Worm (Caenorhabditis elegans) whole organism, young adult: Measurements from ENCODE around the gene tbcc-1.

Experiments used
- B0261.1 ChIP-seq: sonication (generic microtip); optimal IDR thresholded peaks from 2 replicates; lab custom pipeline; 2016; ENCODE audit warnings: mild to moderate bottlenecking, missing genetic modification characterization, moderate library complexity, missing compliant biosample characterization
- B0336.3 ChIP-seq: fragments of 200-800 bp; sonication (Bioruptor generic); IDR thresholded peaks from 2 replicates; pipeline ENCODE4 v1.3.6; 2022; ENCODE audit warnings: missing genetic modification characterization, missing compliant biosample characterization
- C06A6.2 ChIP-seq: fragments of 200-800 bp; sonication (Bioruptor generic); conservative IDR thresholded peaks from 2 replicates; pipeline ENCODE4 v1.3.6; 2022; ENCODE audit warnings: missing genetic modification characterization, missing compliant biosample characterization
- C17E4.6 ChIP-seq: fragments of 200-800 bp; sonication (Bioruptor generic); IDR thresholded peaks from 2 replicates; pipeline ENCODE4 v1.3.6; 2022; ENCODE audit warnings: missing genetic modification reagents, missing genetic modification characterization, missing compliant biosample characterization
- D2030.7 ChIP-seq: fragments of 200-800 bp; sonication (Bioruptor generic); IDR thresholded peaks from 2 replicates; pipeline ENCODE4 v1.3.6; 2022; ENCODE audit warnings: missing genetic modification reagents, missing genetic modification characterization, missing compliant biosample characterization
- F22D6.2 ChIP-seq: sonication (generic microtip); optimal IDR thresholded peaks from 2 replicates; lab custom pipeline; 2016; ENCODE audit warnings: mild to moderate bottlenecking, missing genetic modification characterization, missing compliant biosample characterization
- F23B12.7 ChIP-seq: sonication (generic microtip); optimal IDR thresholded peaks from 2 replicates; lab custom pipeline; 2017; ENCODE audit warnings: missing genetic modification characterization, mild to moderate bottlenecking, missing compliant biosample characterization, antibody characterized with exemption, moderate library complexity; ENCODE audit not compliant: insufficient read depth
- F39B2.1 ChIP-seq: fragments of 200-800 bp; sonication (Bioruptor generic); IDR thresholded peaks from 2 replicates; pipeline ENCODE4 v1.3.6; 2022; ENCODE audit warnings: missing genetic modification reagents, missing genetic modification characterization, missing compliant biosample characterization
- Y56A3A.18 ChIP-seq: fragments of 200-800 bp; sonication (Bioruptor generic); IDR thresholded peaks from 2 replicates; pipeline ENCODE4 v1.3.6; 2022; ENCODE audit warnings: missing genetic modification reagents, missing genetic modification characterization, missing compliant biosample characterization
- Y67H2A.10 ChIP-seq: fragments of 200-800 bp; sonication (Bioruptor generic); conservative IDR thresholded peaks from 2 replicates; pipeline ENCODE4 v1.3.6; 2022; ENCODE audit warnings: missing genetic modification reagents, missing genetic modification characterization, missing compliant biosample characterization
- Y95B8A.8 ChIP-seq: fragments of 200-800 bp; sonication (Bioruptor generic); IDR thresholded peaks from 2 replicates; pipeline ENCODE4 v1.3.6; 2022; ENCODE audit warnings: missing genetic modification reagents, missing genetic modification characterization, missing compliant biosample characterization
- aptf-2 ChIP-seq: fragments of 200-800 bp; sonication (Bioruptor generic); conservative IDR thresholded peaks from 2 replicates; pipeline ENCODE4 v1.3.6; 2022; ENCODE audit warnings: missing genetic modification reagents, missing genetic modification characterization, missing compliant biosample characterization
- athp-1 ChIP-seq: sonication (generic microtip); optimal IDR thresholded peaks from 2 replicates; lab custom pipeline; 2017; ENCODE audit warnings: mild to moderate bottlenecking, missing genetic modification characterization, missing compliant biosample characterization
- attf-5 ChIP-seq: fragments of 200-800 bp; sonication (Bioruptor generic); optimal IDR thresholded peaks from 2 replicates; lab custom pipeline; 2018; ENCODE audit warnings: mild to moderate bottlenecking, missing genetic modification characterization, missing compliant biosample characterization
- bed-1 ChIP-seq: fragments of 200-800 bp; sonication (Bioruptor generic); IDR thresholded peaks from 2 replicates; pipeline ENCODE4 v1.3.6; 2022; ENCODE audit warnings: missing genetic modification reagents, missing genetic modification characterization, missing compliant biosample characterization
- cebp-1 ChIP-seq, 2 experiments: fragments of 200-800 bp in 1 of 2; sonication (Bioruptor generic) in 1 of 2; sonication (generic microtip) in 1 of 2; IDR thresholded peaks in 1 of 2; optimal IDR thresholded peaks in 1 of 2; 2 replicates each; pipeline versions ENCODE4 v1.3.6 to Lab custom; 2017 to 2022; ENCODE audit warnings: missing compliant biosample characterization in 2 of 2, missing genetic modification characterization in 2 of 2, mild to moderate bottlenecking in 1 of 2, missing genetic modification reagents in 1 of 2, moderate library complexity in 1 of 2
- dox-1 ChIP-seq: fragments of 200-800 bp; sonication (Bioruptor generic); IDR thresholded peaks from 2 replicates; pipeline ENCODE4 v1.3.6; 2022; ENCODE audit warnings: missing genetic modification reagents, missing genetic modification characterization, missing compliant biosample characterization
- dpff-1 ChIP-seq: sonication (generic microtip); optimal IDR thresholded peaks from 2 replicates; lab custom pipeline; 2017; ENCODE audit warnings: mild to moderate bottlenecking, missing genetic modification characterization, missing compliant biosample characterization
- egl-44 ChIP-seq: fragments of 200-800 bp; sonication (Bioruptor generic); IDR thresholded peaks from 2 replicates; pipeline ENCODE4 v1.3.6; 2022; ENCODE audit warnings: missing genetic modification reagents, missing genetic modification characterization, missing compliant biosample characterization
- ekl-4 ChIP-seq: fragments of 200-800 bp; sonication (Bioruptor generic); IDR thresholded peaks from 2 replicates; pipeline ENCODE4 v1.3.6; 2022; ENCODE audit warnings: missing genetic modification reagents, missing genetic modification characterization, missing compliant biosample characterization
- ets-4 ChIP-seq: fragments of 200-800 bp; sonication (Bioruptor generic); optimal IDR thresholded peaks from 2 replicates; lab custom pipeline; 2018; ENCODE audit warnings: mild to moderate bottlenecking, missing genetic modification characterization, missing compliant biosample characterization
- hlh-12 ChIP-seq: sonication (generic microtip); optimal IDR thresholded peaks from 2 replicates; lab custom pipeline; 2016; ENCODE audit warnings: missing genetic modification characterization, missing compliant biosample characterization
- lag-1 ChIP-seq: fragments of 200-800 bp; sonication (Bioruptor generic); IDR thresholded peaks from 2 replicates; pipeline ENCODE4 v1.3.6; 2022; ENCODE audit warnings: missing genetic modification reagents, missing genetic modification characterization, missing compliant biosample characterization
- let-607 ChIP-seq, 2 experiments: fragments of 200-800 bp in 1 of 2; sonication (Bioruptor generic) in 1 of 2; sonication (generic microtip) in 1 of 2; optimal IDR thresholded peaks; 2 replicates each; lab custom pipeline; 2016 to 2018; ENCODE audit warnings: mild to moderate bottlenecking in 2 of 2, missing compliant biosample characterization in 2 of 2, missing genetic modification characterization in 2 of 2, moderate library complexity in 2 of 2, missing genotype in 1 of 2
- lin-26 ChIP-seq: fragments of 200-800 bp; sonication (Bioruptor generic); IDR thresholded peaks from 2 replicates; pipeline ENCODE4 v1.3.6; 2022; ENCODE audit warnings: missing genetic modification reagents, missing genetic modification characterization, missing compliant biosample characterization
- lin-35 ChIP-seq, 3 experiments: fragments of 150-350 bp in 2 of 3; sonication (generic microtip) in 1 of 3; optimal IDR thresholded peaks; 2 replicates each; lab custom pipeline; 2014 to 2018; ENCODE audit warnings: missing biosample characterization in 3 of 3, missing genetic modification characterization in 3 of 3, missing genetic modification reagents in 3 of 3
- lin-54 ChIP-seq: fragments of 200-800 bp; sonication (Bioruptor generic); optimal IDR thresholded peaks from 2 replicates; lab custom pipeline; 2018; ENCODE audit warnings: mild to moderate bottlenecking, missing genetic modification characterization, missing compliant biosample characterization
- madf-8 ChIP-seq: fragments of 200-800 bp; sonication (Bioruptor generic); conservative IDR thresholded peaks from 2 replicates; pipeline ENCODE4 v1.3.6; 2022; ENCODE audit warnings: missing genetic modification reagents, missing genetic modification characterization, missing compliant biosample characterization
- mcd-1 ChIP-seq: fragments of 200-800 bp; sonication (Bioruptor generic); IDR thresholded peaks from 2 replicates; pipeline ENCODE4 v1.3.6; 2022; ENCODE audit warnings: missing genetic modification reagents, missing genetic modification characterization, missing compliant biosample characterization
- nfyb-1 ChIP-seq: fragments of 200-800 bp; sonication (Bioruptor generic); IDR thresholded peaks from 2 replicates; pipeline ENCODE4 v1.3.6; 2022; ENCODE audit warnings: missing genetic modification reagents, missing genetic modification characterization, missing compliant biosample characterization
- nhr-80 ChIP-seq: sonication (generic microtip); optimal IDR thresholded peaks from 2 replicates; lab custom pipeline; 2016; ENCODE audit warnings: missing genetic modification characterization, missing compliant biosample characterization
- nhr-90 ChIP-seq: sonication (generic microtip); optimal IDR thresholded peaks from 2 replicates; lab custom pipeline; 2016; ENCODE audit warnings: missing genotype, mild to moderate bottlenecking, missing genetic modification characterization, missing compliant biosample characterization
- pbrm-1 ChIP-seq: fragments of 200-800 bp; sonication (Bioruptor generic); IDR thresholded peaks from 2 replicates; pipeline ENCODE4 v1.3.6; 2022; ENCODE audit warnings: missing genetic modification reagents, missing genetic modification characterization, missing compliant biosample characterization
- repo-1 ChIP-seq: sonication (generic microtip); optimal IDR thresholded peaks from 2 replicates; lab custom pipeline; 2017; ENCODE audit warnings: mild to moderate bottlenecking, missing genetic modification characterization, missing compliant biosample characterization
- sdz-38 ChIP-seq: sonication (generic microtip); optimal IDR thresholded peaks from 2 replicates; lab custom pipeline; 2016; ENCODE audit warnings: missing genotype, missing genetic modification characterization, missing compliant biosample characterization
- sea-2 ChIP-seq: fragments of 200-800 bp; sonication (Bioruptor generic); IDR thresholded peaks from 2 replicates; pipeline ENCODE4 v1.3.6; 2022; ENCODE audit warnings: missing genetic modification characterization, missing compliant biosample characterization
- snpc-1.3 ChIP-seq: sonication (generic microtip); optimal IDR thresholded peaks from 2 replicates; lab custom pipeline; 2017; ENCODE audit warnings: missing genetic modification characterization, mild to moderate bottlenecking, missing compliant biosample characterization, antibody characterized with exemption, moderate library complexity, missing genotype, missing genetic modification reagents; ENCODE audit not compliant: insufficient read depth
- tbp1 ChIP-seq: fragments of 200-800 bp; sonication (Bioruptor generic); optimal IDR thresholded peaks from 2 replicates; lab custom pipeline; 2018; ENCODE audit warnings: mild to moderate bottlenecking, missing genetic modification characterization, missing compliant biosample characterization
- tbx-9 ChIP-seq: sonication (generic microtip); optimal IDR thresholded peaks from 2 replicates; lab custom pipeline; 2016; ENCODE audit warnings: borderline replicate concordance, missing genetic modification characterization, inconsistent platforms, missing compliant biosample characterization
- unc-130 ChIP-seq: sonication (generic microtip); optimal IDR thresholded peaks from 2 replicates; lab custom pipeline; 2016; ENCODE audit warnings: missing genetic modification reagents, missing genetic modification characterization, missing compliant biosample characterization
- unc-62 ChIP-seq: fragments of 150-350 bp; optimal IDR thresholded peaks from 2 replicates; lab custom pipeline; 2014; ENCODE audit warnings: missing biosample characterization, missing genetic modification reagents, missing genetic modification characterization
- zim-3 ChIP-seq: sonication (generic microtip); optimal IDR thresholded peaks from 2 replicates; lab custom pipeline; 2017; ENCODE audit warnings: mild to moderate bottlenecking, missing genetic modification characterization, moderate library complexity, missing compliant biosample characterization
- ztf-3 ChIP-seq: fragments of 200-800 bp; sonication (Bioruptor generic); optimal IDR thresholded peaks from 2 replicates; lab custom pipeline; 2018; ENCODE audit warnings: mild to moderate bottlenecking, missing genetic modification characterization, missing compliant biosample characterization
- ztf-6 ChIP-seq: fragments of 200-800 bp; sonication (Bioruptor generic); IDR thresholded peaks from 2 replicates; pipeline ENCODE4 v1.3.6; 2022; ENCODE audit warnings: missing genetic modification reagents, missing genetic modification characterization, missing compliant biosample characterization

tbcc-1 gene

DNA sequence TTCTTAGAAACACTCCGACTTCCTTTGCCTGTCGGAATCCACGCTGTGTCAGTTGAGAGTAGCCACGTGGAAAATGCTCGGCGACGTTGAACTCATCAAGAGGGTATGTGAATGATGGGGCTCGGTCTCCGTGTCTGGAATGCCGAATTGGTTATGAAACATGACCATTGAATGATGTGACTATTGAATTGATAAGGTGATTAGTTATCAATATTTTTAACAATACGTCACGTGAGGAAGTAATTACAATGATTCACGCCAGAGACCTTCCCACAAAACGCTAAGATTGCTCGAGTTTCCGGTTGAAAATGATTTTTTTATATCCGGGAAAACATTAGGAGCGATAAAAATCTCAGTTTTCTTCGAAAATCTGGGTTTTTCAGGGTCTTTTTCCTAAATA lies 28.9 kb upstream of the tbcc-1 start:
- no peak for TF ChIP-seq nhr-90 (tag; lab: Kevin White, UChicago)
- no peak for TF ChIP-seq D2030.7 (GFP tag; lab: Robert Waterston, UW)
- 0 out of 2 replicates have a peak, but pooled peaks have one; percentile 30 for TF ChIP-seq cebp-1 (GFP tag; IDR thresholded peaks at IDR 0.05; lab: Robert Waterston, UW)
- peak; percentile 48 for TF ChIP-seq cebp-1 (tag; optimal IDR thresholded peaks at IDR 0.05; lab: Kevin White, UChicago)
- TF ChIP-seq nhr-80 (tag; lab: Kevin White, UChicago), result peak; percentile 52

DNA sequence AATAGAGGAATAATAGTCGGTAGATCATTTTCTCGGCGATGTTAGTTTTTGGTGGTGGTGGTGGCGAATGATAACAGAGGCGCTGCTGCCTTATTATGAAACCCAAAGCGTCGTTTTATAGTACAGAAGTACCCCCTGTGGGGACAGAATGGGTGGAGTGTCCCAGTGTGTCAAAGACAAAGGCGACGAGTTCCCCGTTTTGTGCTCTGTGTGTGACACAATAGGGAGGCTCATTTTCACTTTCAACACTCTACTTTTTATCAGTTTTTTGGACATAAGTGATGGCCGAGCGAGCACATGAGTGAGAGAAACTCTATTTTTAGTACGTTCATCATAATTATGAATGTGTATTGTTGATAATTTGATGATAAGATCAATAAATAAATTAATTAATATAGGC lies 27.5 kb upstream of the tbcc-1 start, which contains the start of gene pho-9:
TSS of gene pho-9 (minus strand) at position 91 of the 400 bp plus-strand sequence.
- TF ChIP-seq nhr-80 (tag; lab: Kevin White, UChicago) (peak; percentile 97), tbx-9 (tag; lab: Kevin White, UChicago) (no peak), B0336.3 (0 out of 2 replicates have a peak, but pooled peaks have one; percentile 44), let-607 (tag; optimal IDR thresholded peaks at IDR 0.05; lab: Kevin White, UChicago) (peak in 1 of 2 experiments; percentile 4), cebp-1 (GFP tag; IDR thresholded peaks at IDR 0.05; lab: Robert Waterston, UW) (peak; percentile 88; the same call in 1 of the 2 replicates), cebp-1 (tag; optimal IDR thresholded peaks at IDR 0.05; lab: Kevin White, UChicago) (peak; percentile 88), lin-26 (GFP tag; lab: Robert Waterston, UW) (no peak), ets-4 (GFP tag; lab: Kevin White, UChicago) (peak; percentile 70), dpff-1 (tag; lab: Kevin White, UChicago) (no peak), madf-8 (GFP tag; lab: Robert Waterston, UW) (no peak), repo-1 (tag; lab: Kevin White, UChicago) (no peak), dox-1 (GFP tag; lab: Robert Waterston, UW) (peak; percentile 66), attf-5 (GFP tag; lab: Kevin White, UChicago) (peak; percentile 39), unc-62 (GFP tag; lab: Kevin White, UChicago) (peak; percentile 4), F22D6.2 (tag; lab: Kevin White, UChicago) (no peak), pbrm-1 (GFP tag; lab: Robert Waterston, UW) (no peak), snpc-1.3 (tag; lab: Kevin White, UChicago) (no peak), Y67H2A.10 (GFP tag; lab: Robert Waterston, UW) (no peak), mcd-1 (GFP tag; lab: Robert Waterston, UW) (0 out of 2 replicates have a peak, but pooled peaks have one; percentile 28), zim-3 (no peak), sdz-38 (tag; lab: Kevin White, UChicago) (no peak), lag-1 (GFP tag; lab: Robert Waterston, UW) (no peak), egl-44 (GFP tag; lab: Robert Waterston, UW) (peak; percentile 44; the same call in 1 of the 2 replicates)

DNA sequence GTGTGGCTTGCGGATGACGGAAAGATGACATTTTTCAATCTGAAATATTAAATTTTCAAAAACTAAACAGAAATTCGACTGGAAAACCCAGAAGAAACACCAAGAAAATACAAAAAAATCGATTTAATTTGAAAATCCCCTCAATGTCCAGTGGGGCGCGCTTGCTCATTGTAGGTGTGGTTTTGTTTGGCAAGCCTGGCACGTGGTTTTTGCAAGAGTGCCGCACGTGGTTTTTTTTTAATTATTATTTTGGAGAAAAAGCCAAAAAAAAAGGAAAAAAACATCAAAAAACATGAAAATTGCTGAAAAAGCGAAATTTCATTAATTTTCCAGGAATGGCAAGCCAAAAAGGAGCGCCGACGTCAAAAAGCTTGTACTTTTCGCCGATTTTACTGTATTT lies 19.6 kb upstream of the tbcc-1 start, which contains the start of gene swsn-3:
TSS of gene swsn-3 (minus strand) at position 45 of the 400 bp plus-strand sequence.
- TF ChIP-seq F23B12.7 (tag; lab: Kevin White, UChicago), result peak; percentile 86
- no peak; the same call in 1 of the 2 replicates for TF ChIP-seq ekl-4
- peak; percentile 68 for TF ChIP-seq unc-130
- TF ChIP-seq lin-35 (GFP tag; optimal IDR thresholded peaks at IDR 0.05; lab: Kevin White, UChicago), result peak in 1 of 3 experiments; percentile 89
- TF ChIP-seq hlh-12 (tag; lab: Kevin White, UChicago), result no peak
- TF ChIP-seq lin-54 (GFP tag; lab: Kevin White, UChicago), result peak; percentile 86
- peak; percentile 79 for TF ChIP-seq C06A6.2 (GFP tag; lab: Robert Waterston, UW)
- TF ChIP-seq C17E4.6 (GFP tag; lab: Robert Waterston, UW), result peak; percentile 68
- TF ChIP-seq ztf-3, result no peak
- TF ChIP-seq tbp1 (GFP tag; lab: Kevin White, UChicago), result peak; percentile 60
- no peak for TF ChIP-seq ets-4 (GFP tag; lab: Kevin White, UChicago)
- no peak for TF ChIP-seq bed-1
- TF ChIP-seq F39B2.1, result no peak
- peak; percentile 95 for TF ChIP-seq athp-1
- peak; percentile 77 for TF ChIP-seq nfyb-1 (GFP tag; lab: Robert Waterston, UW)
- TF ChIP-seq Y95B8A.8 (GFP tag; lab: Robert Waterston, UW), result no peak
- peak; percentile 83; the same call in 1 of the 2 replicates for TF ChIP-seq Y56A3A.18
- TF ChIP-seq B0261.1 (tag; lab: Kevin White, UChicago), result no peak
- no peak for TF ChIP-seq ztf-6 (GFP tag; lab: Robert Waterston, UW)
- TF ChIP-seq sea-2, result no peak
- TF ChIP-seq aptf-2 (GFP tag; lab: Robert Waterston, UW), result no peak
